Worm (Caenorhabditis elegans) whole organism, L3 larva: ENCODE measurements around the gene R04E5.8.

Source experiments
- R02D3.7 ChIP-seq: fragments of 150-350 bp; optimal IDR thresholded peaks from 2 replicates; lab custom pipeline; 2014; ENCODE audit warnings: missing biosample characterization, missing genetic modification characterization
- ama-1 ChIP-seq: fragments of 150-350 bp; optimal IDR thresholded peaks from 2 replicates; lab custom pipeline; 2018
- ceh-28 ChIP-seq: fragments of 150-350 bp; optimal IDR thresholded peaks from 2 replicates; lab custom pipeline; 2014; ENCODE audit warnings: missing biosample characterization, missing genetic modification reagents, missing genetic modification characterization
- elt-3 ChIP-seq, 3 experiments: fragments of 150-350 bp in 1 of 3; sonication (generic microtip) in 2 of 3; optimal IDR thresholded peaks; 2 replicates in 2 of 3; 4 replicates in 1 of 3; lab custom pipeline; 2014 to 2017; ENCODE audit warnings: missing biosample characterization in 3 of 3, missing genetic modification characterization in 3 of 3
- lin-39 ChIP-seq: fragments of 150-350 bp; optimal IDR thresholded peaks from 2 replicates; lab custom pipeline; 2018; ENCODE audit warnings: missing biosample characterization, missing genetic modification reagents, missing genetic modification characterization
- nhr-25 ChIP-seq: sonication (generic microtip); optimal IDR thresholded peaks from 2 replicates; lab custom pipeline; 2017; ENCODE audit warnings: missing biosample characterization, missing genetic modification characterization
- nhr-28 ChIP-seq: fragments of 150-350 bp; optimal IDR thresholded peaks from 2 replicates; lab custom pipeline; 2014; ENCODE audit warnings: missing biosample characterization, missing genetic modification characterization
- snpc-4 ChIP-seq: fragments of 150-350 bp; optimal IDR thresholded peaks from 2 replicates; lab custom pipeline; 2014; ENCODE audit warnings: missing biosample characterization, missing genetic modification characterization

DNA sequence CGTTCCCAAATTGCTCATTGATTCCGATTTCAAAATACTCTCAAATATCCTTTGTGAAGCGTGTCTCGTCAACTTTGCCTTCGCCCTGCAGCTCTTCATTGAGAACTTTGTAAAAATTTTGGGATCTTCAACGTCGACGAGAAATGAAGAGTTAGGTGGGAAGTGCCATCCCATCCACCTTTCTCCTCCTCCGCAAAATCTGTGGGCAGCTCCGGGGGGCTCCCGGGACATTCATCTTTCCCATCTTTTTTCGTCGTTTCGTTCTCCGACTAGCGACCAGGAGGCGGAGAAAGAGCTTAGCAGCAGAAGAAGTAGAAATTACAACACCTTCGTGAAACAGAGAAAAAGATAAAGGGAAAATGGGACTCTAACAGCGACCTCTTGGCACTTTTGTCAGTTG is 43.0 kb downstream of the R04E5.8 start:
- TF ChIP-seq elt-3 (tag; optimal IDR thresholded peaks at IDR 0.05; lab: Kevin White, UChicago) (no peak), ceh-28 (tag; lab: Kevin White, UChicago) (no peak), R02D3.7 (no peak), nhr-28 (no peak), lin-39 (no peak), ama-1 (no peak), nhr-25 (tag; lab: Kevin White, UChicago) (no peak), snpc-4 (no peak)
